Fruit fly (Drosophila melanogaster) whole organism, embryonic: ENCODE data around the gene CG13675.
A peak's percentile ranks its signal among the peaks of the same experiment; 100 is the strongest.

Experiments
- Ada2b ChIP-seq: fragments of 200-800 bp; sonication (Bioruptor generic); IDR thresholded peaks from 2 replicates; pipeline ENCODE4 v1.3.6; 2022; ENCODE audit warnings: missing biosample characterization, missing genetic modification characterization
- Adf1 ChIP-seq: fragments of 200-800 bp; sonication (Bioruptor generic); IDR thresholded peaks from 2 replicates; pipeline ENCODE4 v1.3.6; 2022; ENCODE audit warnings: missing biosample characterization, missing genetic modification characterization
- Awh ChIP-seq: fragments of 200-800 bp; sonication (Bioruptor generic); IDR thresholded peaks from 2 replicates; pipeline ENCODE4, ENCODE4 v1.3.6; 2022; ENCODE audit warnings: missing biosample characterization, missing genetic modification characterization
- BEAF-32 ChIP-seq: fragments of 200-800 bp; sonication (Bioruptor generic); optimal IDR thresholded peaks from 3 replicates; lab custom pipeline; 2017; ENCODE audit warnings: missing biosample characterization, missing genetic modification characterization, mild to moderate bottlenecking, moderate library complexity, missing genetic modification reagents
- CG1024 ChIP-seq: fragments of 200-800 bp; sonication (Bioruptor generic); IDR thresholded peaks from 2 replicates; pipeline ENCODE4 v1.3.6; 2022; ENCODE audit warnings: missing biosample characterization, missing genetic modification characterization
- CG11247 ChIP-seq: fragments of 200-800 bp; sonication (Bioruptor generic); IDR thresholded peaks from 2 replicates; pipeline ENCODE4 v1.3.6; 2022; ENCODE audit warnings: missing biosample characterization, missing genetic modification characterization
- CG14014 ChIP-seq: fragments of 200-800 bp; sonication (Bioruptor generic); IDR thresholded peaks from 2 replicates; pipeline ENCODE4 v1.3.6; 2022; ENCODE audit warnings: missing biosample characterization, missing genetic modification characterization
- CG14050 ChIP-seq: fragments of 200-800 bp; sonication (Bioruptor generic); IDR thresholded peaks from 3 replicates; pipeline ENCODE4 v1.3.6; 2022; ENCODE audit warnings: missing biosample characterization, missing genetic modification characterization
- CG15011 ChIP-seq: fragments of 200-800 bp; sonication (Bioruptor generic); optimal IDR thresholded peaks from 3 replicates; lab custom pipeline; 2018; ENCODE audit warnings: missing biosample characterization, mild to moderate bottlenecking, missing genetic modification characterization
- CG16779 ChIP-seq: fragments of 200-800 bp; sonication (Bioruptor generic); IDR thresholded peaks from 2 replicates; pipeline ENCODE4 v1.3.6; 2022; ENCODE audit warnings: missing biosample characterization, missing genetic modification characterization
- CG17359 ChIP-seq: fragments of 200-800 bp; sonication (Bioruptor generic); optimal IDR thresholded peaks from 3 replicates; lab custom pipeline; 2018; ENCODE audit warnings: missing biosample characterization, mild to moderate bottlenecking, missing genetic modification characterization, moderate library complexity
- CG18011 ChIP-seq: fragments of 200-800 bp; sonication (Bioruptor generic); optimal IDR thresholded peaks from 2 replicates; lab custom pipeline; 2017; ENCODE audit warnings: missing biosample characterization, missing genetic modification characterization, mild to moderate bottlenecking, moderate library complexity, missing genotype
- CG3726 ChIP-seq: fragments of 200-800 bp; sonication (Bioruptor generic); IDR thresholded peaks from 3 replicates; pipeline ENCODE4, ENCODE4 v1.3.6; 2022; ENCODE audit warnings: missing biosample characterization, missing genetic modification characterization
- CG43689 ChIP-seq: fragments of 200-800 bp; sonication (Bioruptor generic); IDR thresholded peaks from 2 replicates; pipeline ENCODE4 v1.3.6; 2022; ENCODE audit warnings: missing biosample characterization, missing genetic modification characterization
- CG4730 ChIP-seq: fragments of 200-800 bp; sonication (Bioruptor generic); IDR thresholded peaks from 2 replicates; pipeline ENCODE4 v1.3.6; 2022; ENCODE audit warnings: missing biosample characterization, missing genetic modification characterization
- CG4854 ChIP-seq: fragments of 200-800 bp; sonication (Bioruptor generic); optimal IDR thresholded peaks from 2 replicates; lab custom pipeline; 2016; ENCODE audit warnings: missing biosample characterization, missing genetic modification characterization, inconsistent platforms
- CG5245 ChIP-seq: fragments of 200-800 bp; sonication (Bioruptor generic); optimal IDR thresholded peaks from 3 replicates; lab custom pipeline; 2016; ENCODE audit warnings: missing biosample characterization, missing genetic modification characterization
- CG6854 ChIP-seq: fragments of 200-800 bp; sonication (Bioruptor generic); optimal IDR thresholded peaks from 3 replicates; lab custom pipeline; 2017; ENCODE audit warnings: missing biosample characterization, mild to moderate bottlenecking, missing genetic modification characterization
- CG7556 ChIP-seq: fragments of 200-800 bp; sonication (Bioruptor generic); optimal IDR thresholded peaks from 2 replicates; lab custom pipeline; 2017; ENCODE audit warnings: missing biosample characterization, mild to moderate bottlenecking, missing genetic modification characterization
- CG7839 ChIP-seq: fragments of 200-800 bp; sonication (Bioruptor generic); optimal IDR thresholded peaks from 3 replicates; lab custom pipeline; 2018; ENCODE audit warnings: missing biosample characterization, mild to moderate bottlenecking, missing genetic modification characterization, moderate library complexity
- CG8765 ChIP-seq: fragments of 200-800 bp; sonication (Bioruptor generic); IDR thresholded peaks from 2 replicates; pipeline ENCODE4 v1.3.6; 2022; ENCODE audit warnings: missing biosample characterization, missing genetic modification characterization
- CG8924 ChIP-seq: fragments of 200-800 bp; optimal IDR thresholded peaks from 3 replicates; lab custom pipeline; 2019; ENCODE audit warnings: missing biosample characterization, mild to moderate bottlenecking, missing genetic modification characterization, moderate library complexity
- CG9932 ChIP-seq: fragments of 200-800 bp; sonication (Bioruptor generic); IDR thresholded peaks from 2 replicates; pipeline ENCODE4 v1.3.6; 2022; ENCODE audit warnings: missing biosample characterization, missing genetic modification characterization
- CoRest ChIP-seq: fragments of 200-800 bp; sonication (Bioruptor generic); optimal IDR thresholded peaks from 3 replicates; lab custom pipeline; 2018; ENCODE audit warnings: missing biosample characterization, mild to moderate bottlenecking, missing genetic modification characterization, moderate library complexity
- Hmx ChIP-seq: fragments of 200-800 bp; sonication (Bioruptor generic); optimal IDR thresholded peaks from 2 replicates; lab custom pipeline; 2016; ENCODE audit warnings: missing biosample characterization, missing genetic modification characterization
- NfI ChIP-seq: fragments of 200-800 bp; sonication (Bioruptor generic); optimal IDR thresholded peaks from 3 replicates; lab custom pipeline; 2018; ENCODE audit warnings: missing biosample characterization, mild to moderate bottlenecking, missing genetic modification characterization, moderate library complexity
- Poxn ChIP-seq: fragments of 200-800 bp; sonication (Bioruptor generic); IDR thresholded peaks from 2 replicates; pipeline ENCODE4 v1.3.6; 2022; ENCODE audit warnings: missing biosample characterization, missing genetic modification characterization
- bowl ChIP-seq: fragments of 200-800 bp; sonication (Bioruptor generic); IDR thresholded peaks from 2 replicates; pipeline ENCODE4 v1.3.6; 2022; ENCODE audit warnings: missing biosample characterization, missing genetic modification characterization
- cas ChIP-seq: fragments of 200-800 bp; sonication (Bioruptor generic); IDR thresholded peaks from 2 replicates; pipeline ENCODE4 v1.3.6; 2022; ENCODE audit warnings: missing biosample characterization, missing genetic modification characterization
- chn ChIP-seq: fragments of 200-800 bp; sonication (Bioruptor generic); optimal IDR thresholded peaks from 2 replicates; lab custom pipeline; 2016; ENCODE audit warnings: missing biosample characterization, missing genetic modification characterization
- crp ChIP-seq, 2 experiments: fragments of 200-800 bp; sonication (Bioruptor generic); optimal IDR thresholded peaks; 2 replicates in 1 of 2; 3 replicates in 1 of 2; lab custom pipeline; 2017; ENCODE audit warnings: missing biosample characterization in 2 of 2, missing genetic modification characterization in 2 of 2, mild to moderate bottlenecking in 1 of 2, moderate library complexity in 1 of 2
- dm ChIP-seq: fragments of 200-800 bp; sonication (Bioruptor generic); optimal IDR thresholded peaks from 3 replicates; lab custom pipeline; 2016; ENCODE audit warnings: missing biosample characterization, missing genetic modification characterization
- eyg ChIP-seq: fragments of 200-800 bp; sonication (Bioruptor generic); optimal IDR thresholded peaks from 3 replicates; lab custom pipeline; 2016; ENCODE audit warnings: missing biosample characterization, missing genetic modification characterization
- fd64A ChIP-seq: fragments of 200-800 bp; sonication (Bioruptor generic); optimal IDR thresholded peaks from 3 replicates; lab custom pipeline; 2018; ENCODE audit warnings: missing biosample characterization, mild to moderate bottlenecking, missing genetic modification characterization
- gt ChIP-seq: fragments of 200-800 bp; sonication (Bioruptor generic); IDR thresholded peaks from 2 replicates; pipeline ENCODE4 v1.3.6; 2022; ENCODE audit warnings: missing biosample characterization, missing genetic modification characterization
- hkb ChIP-seq, 2 experiments: fragments of 200-800 bp in 1 of 2; fragments of >200 bp in 1 of 2; sonication (Bioruptor generic) in 1 of 2; IDR thresholded peaks in 1 of 2; optimal IDR thresholded peaks in 1 of 2; 2 replicates each; pipeline versions ENCODE4 v1.3.6 to Lab custom; 2017 to 2022; ENCODE audit warnings: missing biosample characterization in 1 of 2, missing genetic modification characterization in 1 of 2
- jing ChIP-seq: fragments of 200-800 bp; sonication (Bioruptor generic); optimal IDR thresholded peaks from 2 replicates; lab custom pipeline; 2018; ENCODE audit warnings: missing biosample characterization, mild to moderate bottlenecking, missing genetic modification characterization
- klu ChIP-seq: fragments of 200-800 bp; sonication (Bioruptor generic); IDR thresholded peaks from 2 replicates; pipeline ENCODE4 v1.3.6; 2022; ENCODE audit warnings: missing biosample characterization, missing genetic modification characterization
- lab ChIP-seq: fragments of 200-800 bp; sonication (Bioruptor generic); optimal IDR thresholded peaks from 3 replicates; lab custom pipeline; 2017; ENCODE audit warnings: missing biosample characterization, missing genetic modification characterization, mild to moderate bottlenecking, moderate library complexity, missing genetic modification reagents
- mam ChIP-seq: fragments of 200-800 bp; sonication (Bioruptor generic); optimal IDR thresholded peaks from 3 replicates; lab custom pipeline; 2016; ENCODE audit warnings: missing biosample characterization, missing genetic modification characterization
- nau ChIP-seq: fragments of 200-800 bp; sonication (Bioruptor generic); optimal IDR thresholded peaks from 3 replicates; lab custom pipeline; 2017; ENCODE audit warnings: missing biosample characterization, mild to moderate bottlenecking, missing genetic modification characterization, missing genetic modification reagents
- onecut ChIP-seq: fragments of 200-800 bp; sonication (Bioruptor generic); IDR thresholded peaks from 2 replicates; pipeline ENCODE4 v1.3.6; 2022; ENCODE audit warnings: missing biosample characterization, missing genetic modification characterization
- prd ChIP-seq, 3 experiments: fragments of >200 bp in 2 of 3; fragments of 200-800 bp in 1 of 3; sonication (Bioruptor generic) in 1 of 3; optimal IDR thresholded peaks in 2 of 3; IDR thresholded peaks in 1 of 3; 2 replicates in 2 of 3; 3 replicates in 1 of 3; pipeline versions ENCODE4 v1.3.6 to Lab custom; 2017 to 2022; ENCODE audit warnings: missing biosample characterization in 1 of 3, missing genetic modification characterization in 1 of 3
- row ChIP-seq: fragments of 200-800 bp; sonication (Bioruptor generic); IDR thresholded peaks from 3 replicates; pipeline ENCODE4 v1.3.6; 2022; ENCODE audit warnings: missing biosample characterization, missing genetic modification characterization
- schlank ChIP-seq: fragments of 200-800 bp; sonication (Bioruptor generic); optimal IDR thresholded peaks from 2 replicates; lab custom pipeline; 2018; ENCODE audit warnings: missing biosample characterization, mild to moderate bottlenecking, missing genetic modification characterization
- sim ChIP-seq: fragments of 200-800 bp; sonication (Bioruptor generic); IDR thresholded peaks from 2 replicates; pipeline ENCODE4 v1.3.6; 2022; ENCODE audit warnings: missing biosample characterization, missing genetic modification characterization
- sob ChIP-seq: fragments of 200-800 bp; sonication (Bioruptor generic); IDR thresholded peaks from 2 replicates; pipeline ENCODE4 v1.3.6; 2022; ENCODE audit warnings: missing biosample characterization, missing genetic modification characterization
- vvl ChIP-seq: fragments of 200-800 bp; sonication (Bioruptor generic); IDR thresholded peaks from 2 replicates; pipeline ENCODE4 v1.3.6; 2022; ENCODE audit warnings: missing biosample characterization, missing genetic modification characterization
- zf30C ChIP-seq: fragments of 200-800 bp; sonication (Bioruptor generic); optimal IDR thresholded peaks from 3 replicates; lab custom pipeline; 2018; ENCODE audit warnings: missing biosample characterization, mild to moderate bottlenecking, missing genetic modification characterization

Gene CG13675

dm6 chr3L:8186627-8187396, 21.5 kb upstream of the CG13675 start, which contains the start of the genes ERR and Atg18a (continued):
- TF ChIP-seq crp (GFP tag; optimal IDR thresholded peaks at IDR 0.05; lab: Kevin White, UChicago): peak in 1 of 2 experiments; percentile 63
- TF ChIP-seq CG9932: peak; percentile 97
- peak; percentile 85 for TF ChIP-seq CG14014 (GFP tag; lab: Robert Waterston, UW)
- peak; percentile 87 for TF ChIP-seq chn (GFP tag; lab: Kevin White, UChicago)
- TF ChIP-seq NfI (GFP tag; lab: Kevin White, UChicago): peak; percentile 87
- peak; percentile 93 for TF ChIP-seq sob
- TF ChIP-seq Hmx: peak; percentile 17
- no peak for TF ChIP-seq nau (GFP tag; lab: Kevin White, UChicago)
- TF ChIP-seq CG8924: peak; percentile 82
- TF ChIP-seq mam (GFP tag; lab: Kevin White, UChicago): peak; percentile 94
- peak; percentile 92 for TF ChIP-seq CoRest (tag; lab: Kevin White, UChicago)
- no peak for TF ChIP-seq schlank
- TF ChIP-seq jing (GFP tag; lab: Kevin White, UChicago): no peak
- TF ChIP-seq Poxn (GFP tag; lab: Robert Waterston, UW): peak; percentile 63
- TF ChIP-seq gt (GFP tag; lab: Robert Waterston, UW): peak; percentile 71
- peak; percentile 61 for TF ChIP-seq CG4854 (GFP tag; lab: Kevin White, UChicago)
- peak; percentile 80 for TF ChIP-seq CG11247 (GFP tag; lab: Robert Waterston, UW)
- peak; percentile 93 for TF ChIP-seq klu (GFP tag; lab: Robert Waterston, UW)
- peak; percentile 54; the same call in 1 of the 2 replicates for TF ChIP-seq CG1024 (GFP tag; lab: Robert Waterston, UW)
- peak; percentile 36 for TF ChIP-seq eyg (GFP tag; lab: Kevin White, UChicago)
- peak; percentile 77 for TF ChIP-seq CG17359 (tag; lab: Kevin White, UChicago)
- TF ChIP-seq hkb (optimal IDR thresholded peaks at IDR 0.05; lab: Kevin White, UChicago): peak; percentile 93
- peak; percentile 62 for TF ChIP-seq hkb (GFP tag; IDR thresholded peaks at IDR 0.05; lab: Robert Waterston, UW)
- TF ChIP-seq CG5245 (GFP tag; lab: Kevin White, UChicago): peak; percentile 82
- peak; percentile 36 for TF ChIP-seq onecut (GFP tag; lab: Robert Waterston, UW)
- peak; percentile 83 for TF ChIP-seq lab (GFP tag; lab: Kevin White, UChicago)
- no peak for TF ChIP-seq zf30C (GFP tag; lab: Kevin White, UChicago)
- peak; percentile 61 for TF ChIP-seq Awh (GFP tag; lab: Robert Waterston, UW)
- peak; percentile 69 for TF ChIP-seq dm (GFP tag; lab: Kevin White, UChicago)
- TF ChIP-seq CG7839 (tag; lab: Kevin White, UChicago): peak; percentile 86
- peak; percentile 85 for TF ChIP-seq vvl (GFP tag; lab: Robert Waterston, UW)
- TF ChIP-seq BEAF-32 (GFP tag; lab: Kevin White, UChicago): peak; percentile 87
- peak; percentile 70 for TF ChIP-seq CG14050
- no peak for TF ChIP-seq fd64A
- TF ChIP-seq sim: no peak
- peak; percentile 78 for TF ChIP-seq Ada2b (GFP tag; lab: Robert Waterston, UW)
- peak; percentile 83 for TF ChIP-seq cas (GFP tag; lab: Robert Waterston, UW)
- peak; percentile 76; the same call in 1 of the 2 replicates for TF ChIP-seq CG16779
- no peak for TF ChIP-seq bowl (GFP tag; lab: Robert Waterston, UW)
- TF ChIP-seq CG15011 (GFP tag; lab: Kevin White, UChicago): peak; percentile 56
- peak; percentile 82 for TF ChIP-seq CG4730 (GFP tag; lab: Robert Waterston, UW)
- TF ChIP-seq CG7556 (GFP tag; lab: Kevin White, UChicago): peak; percentile 75
- no peak for TF ChIP-seq CG6854 (GFP tag; lab: Kevin White, UChicago)
- TF ChIP-seq CG43689 (GFP tag; lab: Robert Waterston, UW): peak; percentile 58
- TF ChIP-seq CG3726 (GFP tag; lab: Robert Waterston, UW): peak; percentile 84; the same call in 2 of the 3 replicates
- TF ChIP-seq CG8765 (GFP tag; lab: Robert Waterston, UW): peak; percentile 69
- TF ChIP-seq CG18011 (GFP tag; lab: Kevin White, UChicago): peak; percentile 70
- peak; percentile 76 for TF ChIP-seq Adf1 (GFP tag; lab: Robert Waterston, UW)
- no peak for TF ChIP-seq prd (optimal IDR thresholded peaks at IDR 0.05; lab: Kevin White, UChicago)
- peak; percentile 93 for TF ChIP-seq prd (GFP tag; IDR thresholded peaks at IDR 0.05; lab: Robert Waterston, UW)
- TF ChIP-seq row (GFP tag; lab: Robert Waterston, UW): peak; percentile 98
